Worm (Caenorhabditis elegans) whole organism, early embryonic: ENCODE results near the gene slc-17.4.
A peak's percentile ranks its signal among the peaks of the same experiment; 100 is the strongest.

Experiments
- B0310.2 ChIP-seq: sonication (generic microtip); optimal IDR thresholded peaks from 2 replicates; lab custom pipeline; 2016; ENCODE audit warnings: mild to moderate bottlenecking, missing genetic modification characterization, missing compliant biosample characterization
- F13C5.2 ChIP-seq: sonication (generic microtip); optimal IDR thresholded peaks from 2 replicates; lab custom pipeline; 2017; ENCODE audit warnings: mild to moderate bottlenecking, missing genetic modification characterization, inconsistent platforms, missing compliant biosample characterization
- aly-1 ChIP-seq: sonication (generic microtip); optimal IDR thresholded peaks from 2 replicates; lab custom pipeline; 2016; ENCODE audit warnings: missing genetic modification characterization, missing compliant biosample characterization
- ama-1 ChIP-seq: fragments of 150-350 bp; optimal IDR thresholded peaks from 2 replicates; lab custom pipeline; 2014
- ceh-13 ChIP-seq: fragments of 200-800 bp; sonication (Bioruptor generic); optimal IDR thresholded peaks from 2 replicates; lab custom pipeline; 2018; ENCODE audit warnings: mild to moderate bottlenecking, missing genetic modification characterization, missing compliant biosample characterization
- ceh-36 ChIP-seq: sonication (generic microtip); optimal IDR thresholded peaks from 2 replicates; lab custom pipeline; 2016; ENCODE audit warnings: missing genetic modification characterization, inconsistent platforms, missing compliant biosample characterization
- ets-7 ChIP-seq: sonication (generic microtip); optimal IDR thresholded peaks from 2 replicates; lab custom pipeline; 2016; ENCODE audit warnings: missing genotype, missing genetic modification characterization, missing compliant biosample characterization
- flt-1 ChIP-seq: fragments of 200-800 bp; sonication (Bioruptor generic); IDR thresholded peaks from 2 replicates; pipeline ENCODE4 v1.3.6; 2022; ENCODE audit warnings: missing genetic modification characterization, missing compliant biosample characterization
- hmbx-1 ChIP-seq: sonication (generic microtip); optimal IDR thresholded peaks from 2 replicates; lab custom pipeline; 2016; ENCODE audit warnings: mild to moderate bottlenecking, missing genetic modification characterization, missing compliant biosample characterization
- hmg-4 ChIP-seq: fragments of 200-800 bp; sonication (Bioruptor generic); optimal IDR thresholded peaks from 2 replicates; lab custom pipeline; 2018; ENCODE audit warnings: mild to moderate bottlenecking, missing genetic modification characterization, missing compliant biosample characterization
- hnd-1 ChIP-seq: sonication (generic microtip); optimal IDR thresholded peaks from 2 replicates; lab custom pipeline; 2016; ENCODE audit warnings: missing genetic modification characterization, missing compliant biosample characterization
- pes-1 ChIP-seq: fragments of 200-800 bp; sonication (Bioruptor generic); IDR thresholded peaks from 2 replicates; pipeline ENCODE4 v1.3.6; 2022; ENCODE audit warnings: missing genetic modification reagents, missing genetic modification characterization, missing compliant biosample characterization
- scrt-1 ChIP-seq: fragments of 200-800 bp; sonication (Bioruptor generic); IDR thresholded peaks from 2 replicates; pipeline ENCODE4 v1.3.6; 2022; ENCODE audit warnings: missing genetic modification characterization, missing compliant biosample characterization
- sea-1 ChIP-seq: fragments of 200-800 bp; sonication (Bioruptor generic); conservative IDR thresholded peaks from 2 replicates; pipeline ENCODE4 v1.3.6; 2022; ENCODE audit warnings: missing genetic modification characterization, missing compliant biosample characterization
- tbx-11 ChIP-seq: fragments of 200-800 bp; sonication (Bioruptor generic); IDR thresholded peaks from 2 replicates; pipeline ENCODE4 v1.3.6; 2022; ENCODE audit warnings: missing genetic modification characterization, missing compliant biosample characterization
- tbx-37 ChIP-seq: fragments of 200-800 bp; sonication (Bioruptor generic); conservative IDR thresholded peaks from 2 replicates; pipeline ENCODE4 v1.3.6; 2022; ENCODE audit warnings: missing genetic modification reagents, missing genetic modification characterization, missing compliant biosample characterization
- tra-4 ChIP-seq: sonication (generic microtip); optimal IDR thresholded peaks from 2 replicates; lab custom pipeline; 2017; ENCODE audit warnings: missing genetic modification characterization, missing compliant biosample characterization

slc-17.4 gene

DNA sequence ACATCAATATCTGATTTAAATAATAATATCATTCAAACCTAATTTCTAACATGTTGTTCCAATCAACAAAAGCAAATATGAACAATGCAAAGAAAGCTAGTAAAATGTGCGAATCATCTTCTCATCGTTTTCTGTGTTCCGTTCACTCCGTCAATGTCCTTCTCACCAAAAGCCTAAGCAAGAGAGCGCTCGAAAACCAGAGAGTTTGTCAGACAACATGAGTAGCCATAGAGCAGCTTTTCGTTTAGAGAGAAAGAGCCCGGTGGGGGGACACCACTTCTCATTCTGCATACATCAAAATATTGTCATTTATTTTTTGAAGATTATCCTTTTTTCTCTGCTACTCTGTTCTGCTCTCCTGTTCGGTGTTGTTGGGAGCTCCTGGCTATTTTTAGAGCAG lies 2.1 kb upstream of the slc-17.4 start:
- no peak for TF ChIP-seq hmbx-1 (tag; lab: Kevin White, UChicago)
- no peak for TF ChIP-seq B0310.2 (tag; lab: Kevin White, UChicago)
- no peak for TF ChIP-seq scrt-1 (GFP tag; lab: Robert Waterston, UW)
- TF ChIP-seq hmg-4: no peak
- no peak for TF ChIP-seq aly-1 (tag; lab: Kevin White, UChicago)
- no peak for TF ChIP-seq pes-1 (GFP tag; lab: Robert Waterston, UW)

ce11 chrIV:17293068-17293467 lies 1.5 kb upstream of the slc-17.4 start:
- TF ChIP-seq sea-1 (GFP tag; lab: Robert Waterston, UW) (no peak), ceh-36 (no peak), aly-1 (tag; lab: Kevin White, UChicago) (no peak), hmbx-1 (tag; lab: Kevin White, UChicago) (no peak), ceh-13 (GFP tag; lab: Kevin White, UChicago) (no peak), F13C5.2 (no peak)

DNA sequence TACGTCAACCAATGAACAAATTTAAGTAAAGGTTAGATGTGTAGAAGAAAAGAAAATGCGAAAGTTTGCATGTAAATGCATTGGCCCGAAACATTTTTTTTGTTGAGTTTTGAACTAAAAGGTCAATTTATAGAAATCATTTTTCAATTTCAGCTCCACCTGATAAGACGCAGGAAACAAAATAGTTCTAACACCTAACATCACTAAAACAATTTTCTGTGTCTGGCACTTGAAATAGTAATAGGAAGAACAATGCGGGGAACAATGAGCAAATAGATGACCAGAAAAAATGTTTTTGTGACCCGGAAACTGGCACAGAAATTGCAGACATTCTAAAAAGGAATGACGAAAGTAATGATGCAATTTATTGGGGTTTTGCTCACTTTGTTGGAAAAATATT lies 817 bp upstream of the slc-17.4 start:
- TF ChIP-seq sea-1 (GFP tag; lab: Robert Waterston, UW): no peak
- TF ChIP-seq flt-1 (GFP tag; lab: Robert Waterston, UW): no peak
- no peak for TF ChIP-seq hmg-4
- TF ChIP-seq ceh-36: no peak
- TF ChIP-seq tbx-37 (GFP tag; lab: Robert Waterston, UW): no peak
- TF ChIP-seq F13C5.2: no peak
- no peak for TF ChIP-seq ama-1
- TF ChIP-seq B0310.2 (tag; lab: Kevin White, UChicago): no peak
- no peak for TF ChIP-seq scrt-1 (GFP tag; lab: Robert Waterston, UW)
- TF ChIP-seq ets-7 (tag; lab: Kevin White, UChicago): no peak
- TF ChIP-seq aly-1 (tag; lab: Kevin White, UChicago): no peak
- no peak for TF ChIP-seq tbx-11 (GFP tag; lab: Robert Waterston, UW)
- TF ChIP-seq hnd-1 (tag; lab: Kevin White, UChicago): no peak
- no peak for TF ChIP-seq ceh-13 (GFP tag; lab: Kevin White, UChicago)
- TF ChIP-seq tra-4 (tag; lab: Kevin White, UChicago): no peak
- no peak for TF ChIP-seq pes-1 (GFP tag; lab: Robert Waterston, UW)
- no peak for TF ChIP-seq hmbx-1 (tag; lab: Kevin White, UChicago)

DNA sequence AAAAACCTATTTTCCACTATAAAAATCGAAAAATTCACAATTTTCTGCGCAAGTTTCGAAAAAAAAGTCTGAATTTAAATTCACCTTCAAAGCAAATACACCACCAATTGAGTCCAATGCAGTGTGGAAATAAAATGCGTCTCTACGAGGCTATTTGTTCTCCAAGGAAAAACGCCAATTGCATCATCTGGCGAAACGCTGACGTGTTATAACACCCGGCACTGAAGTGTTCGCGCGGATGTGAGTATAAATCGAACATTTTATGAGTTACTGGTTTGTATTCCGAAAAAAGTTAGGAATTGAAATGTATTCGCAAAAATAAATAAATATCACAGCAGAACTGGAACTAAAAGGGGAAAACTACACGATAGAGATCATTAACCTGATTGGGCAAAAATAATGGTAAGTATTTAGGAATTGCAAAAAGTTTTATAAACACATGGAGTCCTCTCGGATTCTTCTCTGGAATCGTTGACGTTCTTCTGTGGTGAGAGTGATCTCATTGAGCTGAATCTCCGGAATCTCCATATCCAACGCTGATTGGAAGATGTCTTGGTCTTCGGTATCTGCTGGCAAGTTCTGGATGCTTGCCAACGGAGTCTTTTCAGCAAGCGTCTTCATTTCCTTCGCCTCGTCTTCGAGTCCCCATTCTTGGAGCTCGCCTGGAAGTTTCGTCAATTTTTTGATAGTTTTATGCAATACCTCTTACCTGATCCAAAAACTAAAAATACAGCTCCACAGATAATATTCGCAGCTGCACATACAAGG lies 3.4 kb downstream of the slc-17.4 start, which contains the start of gene zipt-7.1:
zipt-7.1 (minus strand) TSS at position 232 of the 768 bp plus-strand sequence.
- TF ChIP-seq ceh-36 (no peak), sea-1 (GFP tag; lab: Robert Waterston, UW) (no peak), ets-7 (tag; lab: Kevin White, UChicago) (no peak), tbx-11 (GFP tag; lab: Robert Waterston, UW) (no peak), B0310.2 (tag; lab: Kevin White, UChicago) (no peak), hmbx-1 (tag; lab: Kevin White, UChicago) (no peak)

DNA sequence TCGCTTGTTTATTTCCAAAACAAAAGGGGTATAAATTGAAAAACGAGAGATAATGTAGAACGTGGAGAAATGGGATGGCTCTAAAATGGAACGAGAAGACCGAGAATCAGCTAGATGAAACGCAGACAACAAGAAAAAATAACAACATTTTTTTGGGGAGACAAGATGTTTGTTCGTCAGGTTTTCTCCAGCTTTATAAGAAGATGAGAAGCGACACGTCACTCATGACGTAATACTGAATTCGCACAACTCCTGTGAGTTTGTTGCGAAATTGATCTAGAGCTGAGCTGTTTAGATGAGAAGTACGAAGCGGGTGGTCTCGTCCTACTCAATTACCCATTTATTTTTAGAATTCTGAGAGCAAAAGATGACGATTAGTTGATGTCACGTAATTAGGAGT lies 6.3 kb downstream of the slc-17.4 start:
- TF ChIP-seq ceh-13 (GFP tag; lab: Kevin White, UChicago): no peak
- TF ChIP-seq B0310.2 (tag; lab: Kevin White, UChicago): no peak
- TF ChIP-seq hmbx-1 (tag; lab: Kevin White, UChicago): no peak
- no peak for TF ChIP-seq ceh-36

- TF ChIP-seq hmbx-1 (tag; lab: Kevin White, UChicago) (no peak), B0310.2 (tag; lab: Kevin White, UChicago) (no peak), ets-7 (tag; lab: Kevin White, UChicago) (no peak), tbx-11 (GFP tag; lab: Robert Waterston, UW) (no peak), scrt-1 (GFP tag; lab: Robert Waterston, UW) (no peak)
These were observed 7.4 kb downstream of the slc-17.4 start, which contains the start of gene nra-1 for ce11 chrIV:17284099-17284498. TSS of gene nra-1 (minus strand) at chrIV:17284199.

DNA sequence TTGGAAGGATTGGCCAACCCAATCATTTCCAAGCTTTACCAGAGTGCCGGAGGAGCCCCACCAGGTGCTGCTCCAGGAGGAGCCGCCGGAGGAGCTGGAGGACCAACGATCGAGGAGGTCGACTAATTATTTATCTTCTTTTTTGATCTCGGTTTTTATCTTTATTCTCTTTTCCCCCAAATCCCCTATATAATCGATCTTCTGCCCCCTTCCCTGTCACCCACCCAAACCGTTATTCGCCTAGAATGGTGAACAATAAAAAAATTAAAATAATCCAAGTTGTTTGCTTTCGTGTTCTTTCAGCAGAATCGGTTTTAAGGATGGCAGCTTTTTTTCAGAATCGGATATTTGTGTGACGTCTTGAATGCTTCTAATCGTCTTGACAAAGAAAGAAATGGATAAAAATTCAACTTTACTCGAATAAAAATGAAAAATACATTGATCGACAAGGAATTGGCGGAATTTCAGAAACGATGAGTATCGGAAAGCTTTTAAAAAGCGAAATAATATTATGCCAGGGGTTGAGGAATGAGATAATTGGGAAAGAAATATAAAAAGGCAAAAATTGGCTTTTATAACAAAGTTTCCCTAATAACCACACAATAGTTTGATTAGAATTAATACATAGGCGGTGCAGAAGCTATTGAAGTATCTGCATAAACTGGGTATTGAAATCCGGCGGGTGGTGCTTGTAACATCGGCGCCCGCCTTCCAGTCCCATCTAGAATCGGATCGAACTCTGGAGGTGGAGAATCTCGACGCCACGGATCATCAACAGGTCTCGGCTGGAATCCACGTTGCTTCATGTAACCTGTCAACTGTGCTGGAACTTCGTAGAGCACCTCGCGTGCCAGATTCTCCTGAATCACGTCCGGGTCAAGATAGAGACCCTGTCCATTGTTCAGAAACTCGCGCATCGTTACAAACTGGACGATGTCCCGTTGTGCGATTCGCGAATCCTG lies 10.2 kb downstream of the slc-17.4 start:
- TF ChIP-seq ceh-36 (peak; percentile 42), aly-1 (tag; lab: Kevin White, UChicago) (no peak), tbx-37 (GFP tag; lab: Robert Waterston, UW) (0 out of 2 replicates have a peak, but pooled peaks have one; percentile 7), ets-7 (tag; lab: Kevin White, UChicago) (no peak)

ce11 chrIV:17280441-17280939 lies 11.0 kb downstream of the slc-17.4 start:
- no peak for TF ChIP-seq B0310.2 (tag; lab: Kevin White, UChicago)
- TF ChIP-seq ets-7 (tag; lab: Kevin White, UChicago): no peak
- no peak for TF ChIP-seq hnd-1 (tag; lab: Kevin White, UChicago)
- no peak for TF ChIP-seq tbx-11 (GFP tag; lab: Robert Waterston, UW)
- no peak for TF ChIP-seq tbx-37 (GFP tag; lab: Robert Waterston, UW)
- no peak for TF ChIP-seq ceh-13 (GFP tag; lab: Kevin White, UChicago)
- TF ChIP-seq sea-1 (GFP tag; lab: Robert Waterston, UW): no peak
- TF ChIP-seq ceh-36: no peak
- TF ChIP-seq ama-1: peak; percentile 85
- no peak for TF ChIP-seq hmbx-1 (tag; lab: Kevin White, UChicago)
- TF ChIP-seq scrt-1 (GFP tag; lab: Robert Waterston, UW): no peak
- TF ChIP-seq flt-1 (GFP tag; lab: Robert Waterston, UW): 0 out of 2 replicates have a peak, but pooled peaks have one; percentile 4
- no peak for TF ChIP-seq hmg-4
